Fruit fly (Drosophila melanogaster): ENCODE results near the gene lace.

lace gene

DNA sequence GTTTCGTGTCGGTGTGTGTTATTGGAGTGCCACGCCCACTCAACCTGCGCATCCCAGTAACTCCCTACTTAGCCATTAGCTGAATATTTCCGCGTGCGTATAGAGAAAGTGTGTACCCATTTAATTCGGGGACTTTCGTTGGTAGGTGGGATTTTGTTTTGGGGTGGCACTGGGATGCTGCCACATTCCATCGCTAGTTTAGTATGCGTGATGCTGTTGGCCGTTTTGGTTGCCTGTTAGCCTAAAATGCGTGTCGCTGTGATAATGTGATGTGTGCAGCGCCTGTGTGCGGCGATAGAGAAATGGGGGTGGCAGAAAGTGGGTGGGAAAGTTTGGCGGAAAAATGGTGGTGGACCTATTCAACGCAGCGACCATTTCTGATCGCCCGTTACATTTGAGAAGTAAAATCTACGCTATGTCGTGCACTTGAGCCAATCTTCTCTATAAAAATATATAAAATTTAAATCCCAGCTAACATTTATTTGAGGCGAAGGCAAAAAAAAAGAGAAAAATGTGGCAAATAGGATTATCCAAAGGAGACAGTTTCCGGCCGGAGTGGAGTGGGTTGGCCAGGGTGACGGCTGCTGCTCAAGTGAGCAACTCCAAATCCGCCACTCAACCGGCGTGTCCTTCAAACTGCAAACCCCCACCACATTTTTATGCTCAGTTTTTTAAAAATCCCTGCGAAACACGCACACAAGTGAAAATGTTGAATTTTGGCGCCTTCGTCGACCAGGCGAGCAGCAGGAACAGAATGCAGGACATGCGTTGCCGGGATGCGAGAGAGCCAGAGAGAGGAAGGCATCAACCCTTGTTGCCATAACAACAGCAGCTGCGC is 7.4 kb upstream of the lace start (continued):
- TF ChIP-seq CG2678 (tag; optimal IDR thresholded peaks at IDR 0.05) = no peak
- TF ChIP-seq ind (GFP tag; optimal IDR thresholded peaks at IDR 0.05) = no peak
- peak; percentile 65 for TF ChIP-seq sqz (GFP tag; optimal IDR thresholded peaks at IDR 0.05)
- TF ChIP-seq CG16779 (GFP tag; IDR thresholded peaks at IDR 0.05) = no peak

DNA sequence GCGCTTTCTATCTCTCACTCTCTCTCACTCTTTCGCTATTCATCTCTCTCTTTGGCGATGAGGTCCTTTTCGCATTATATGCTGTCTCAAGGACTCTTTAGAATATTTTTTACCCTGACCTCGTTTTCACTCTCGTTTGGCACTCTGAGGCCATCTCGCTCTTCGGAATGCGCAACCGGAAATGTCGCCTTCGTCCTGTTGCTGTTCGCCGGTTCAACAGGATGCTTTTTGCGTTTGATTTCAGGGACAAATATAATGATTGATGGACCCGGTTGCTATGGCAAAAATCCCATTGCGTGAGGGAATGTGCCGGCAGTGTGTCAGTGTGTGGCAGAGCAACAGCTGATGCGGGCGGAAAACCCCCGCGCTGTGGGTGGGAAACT is 6.8 kb upstream of the lace start:
- TF ChIP-seq CG5953 (GFP tag; IDR thresholded peaks at IDR 0.05) (no peak), CG12769 (tag; optimal IDR thresholded peaks at IDR 0.05) (no peak), CG30020 (tag; optimal IDR thresholded peaks at IDR 0.05) (no peak), CG31224 (GFP tag; IDR thresholded peaks at IDR 0.05) (peak; percentile 86; the same call in 1 of the 2 replicates), CG7556 (GFP tag; optimal IDR thresholded peaks at IDR 0.05) (no peak), Ets65A (GFP tag) (peak; percentile 93), CG16813 (GFP tag; IDR thresholded peaks at IDR 0.05; ENCODE audit: partially characterized antibody) (peak; percentile 53; the same call in 1 of the 3 replicates), CG2875 (GFP tag; optimal IDR thresholded peaks at IDR 0.05) (no peak), Oaz (GFP tag; IDR thresholded peaks at IDR 0.05) (no peak), CG3281 (GFP tag; optimal IDR thresholded peaks at IDR 0.05) (no peak), nerfin-1 (tag; optimal IDR thresholded peaks at IDR 0.05) (peak; percentile 100), TFAM (GFP tag; optimal IDR thresholded peaks at IDR 0.05) (no peak), disco-r (GFP tag; optimal IDR thresholded peaks at IDR 0.05) (no peak), gcm (GFP tag; optimal IDR thresholded peaks at IDR 0.05) (peak; percentile 52), CG9609 (GFP tag; optimal IDR thresholded peaks at IDR 0.05) (no peak), seq (GFP tag; IDR thresholded peaks at IDR 0.05) (peak; percentile 82; the same call in 1 of the 2 replicates), chn (GFP tag; optimal IDR thresholded peaks at IDR 0.05) (no peak), CG32767 (GFP tag; IDR thresholded peaks at IDR 0.05) (no peak), kni (GFP tag; optimal IDR thresholded peaks at IDR 0.05) (peak; percentile 69), CG10209 (GFP tag; optimal IDR thresholded peaks at IDR 0.05) (no peak), CG5180 (GFP tag; optimal IDR thresholded peaks at IDR 0.05) (no peak), Bgb (GFP tag; IDR thresholded peaks at IDR 0.05; ENCODE audit: partially characterized antibody) (peak; percentile 48; the same call in 1 of the 2 replicates), Atf3 (GFP tag; optimal IDR thresholded peaks at IDR 0.05) (no peak), fru (optimal IDR thresholded peaks at IDR 0.05) (no peak), CG42726 (GFP tag; IDR thresholded peaks at IDR 0.05; ENCODE audit: partially characterized antibody) (0 out of 2 replicates have a peak, but pooled peaks have one; percentile 47), CG14050 (GFP tag; IDR thresholded peaks at IDR 0.05) (no peak), Nf-YB (GFP tag; optimal IDR thresholded peaks at IDR 0.05) (no peak), CG9876 (GFP tag; optimal IDR thresholded peaks at IDR 0.05) (no peak), mld (GFP tag; IDR thresholded peaks at IDR 0.05; ENCODE audit: partially characterized antibody) (0 out of 3 replicates have a peak, but pooled peaks have one; percentile 6), scrt (GFP tag; optimal IDR thresholded peaks at IDR 0.05) (peak; percentile 93), her (GFP tag; optimal IDR thresholded peaks at IDR 0.05) (no peak), D19B (GFP tag; optimal IDR thresholded peaks at IDR 0.05) (peak; percentile 21), Deaf1 (tag; optimal IDR thresholded peaks at IDR 0.05) (peak; percentile 59), onecut (GFP tag; IDR thresholded peaks at IDR 0.05) (0 out of 2 replicates have a peak, but pooled peaks have one; percentile 7), br (optimal IDR thresholded peaks at IDR 0.05) (no peak), MESR4 (GFP tag; optimal IDR thresholded peaks at IDR 0.05) (no peak), CG3163 (GFP tag; optimal IDR thresholded peaks at IDR 0.05) (peak; percentile 57), Med (GFP tag) (peak; percentile 11), HHEX (GFP tag; optimal IDR thresholded peaks at IDR 0.05) (no peak), Dad (GFP tag; optimal IDR thresholded peaks at IDR 0.05) (no peak), E2f1 (GFP tag; IDR thresholded peaks at IDR 0.05) (no peak), abd-A (tag; optimal IDR thresholded peaks at IDR 0.05) (peak; percentile 97), CG4404 (GFP tag; IDR thresholded peaks at IDR 0.05) (no peak), CG9727 (GFP tag; optimal IDR thresholded peaks at IDR 0.05) (peak; percentile 40)

All from whole organism, embryonic.